Worm (Caenorhabditis elegans) whole organism, late embryonic: ENCODE results near the gene T24H7.9.

Source experiments
- C08G9.2 ChIP-seq: sonication (generic microtip); optimal IDR thresholded peaks from 2 replicates; lab custom pipeline; 2016; ENCODE audit warnings: mild to moderate bottlenecking, missing genetic modification characterization, moderate library complexity, missing compliant biosample characterization
- F13H6.1 ChIP-seq: sonication (generic microtip); optimal IDR thresholded peaks from 2 replicates; lab custom pipeline; 2016; ENCODE audit warnings: missing genetic modification characterization, missing compliant biosample characterization
- K02D7.2 ChIP-seq: sonication (generic microtip); optimal IDR thresholded peaks from 2 replicates; lab custom pipeline; 2017; ENCODE audit warnings: mild to moderate bottlenecking, missing genetic modification characterization, missing compliant biosample characterization
- K09A11.1 ChIP-seq: sonication (generic microtip); optimal IDR thresholded peaks from 2 replicates; lab custom pipeline; 2017; ENCODE audit warnings: antibody characterized with exemption, mild to moderate bottlenecking, missing genetic modification characterization, missing compliant biosample characterization; ENCODE audit not compliant: insufficient read depth
- T23F11.4 ChIP-seq: fragments of 200-800 bp; sonication (Bioruptor generic); optimal IDR thresholded peaks from 2 replicates; lab custom pipeline; 2018; ENCODE audit warnings: mild to moderate bottlenecking, missing genetic modification characterization, missing compliant biosample characterization
- ama-1 ChIP-seq: fragments of 150-350 bp; optimal IDR thresholded peaks from 2 replicates; lab custom pipeline; 2014
- ceh-14 ChIP-seq: sonication (generic microtip); optimal IDR thresholded peaks from 2 replicates; lab custom pipeline; 2016; ENCODE audit warnings: missing genotype, missing genetic modification characterization, missing compliant biosample characterization
- ceh-18 ChIP-seq: sonication (generic microtip); optimal IDR thresholded peaks from 2 replicates; lab custom pipeline; 2016; ENCODE audit warnings: missing genetic modification characterization, missing compliant biosample characterization
- ceh-22 ChIP-seq: sonication (generic microtip); optimal IDR thresholded peaks from 2 replicates; lab custom pipeline; 2017; ENCODE audit warnings: missing biosample characterization, missing genetic modification characterization
- ceh-30 ChIP-seq: fragments of 150-350 bp; optimal IDR thresholded peaks from 2 replicates; lab custom pipeline; 2014; ENCODE audit warnings: missing biosample characterization, missing genetic modification characterization
- ceh-31 ChIP-seq: sonication (generic microtip); optimal IDR thresholded peaks from 2 replicates; lab custom pipeline; 2016; ENCODE audit warnings: missing genetic modification characterization, missing compliant biosample characterization
- ceh-34 ChIP-seq: sonication (generic microtip); optimal IDR thresholded peaks from 2 replicates; lab custom pipeline; 2016; ENCODE audit warnings: mild to moderate bottlenecking, missing genetic modification characterization, missing compliant biosample characterization
- ceh-6 ChIP-seq: fragments of 200-800 bp; sonication (Bioruptor generic); optimal IDR thresholded peaks from 2 replicates; lab custom pipeline; 2018; ENCODE audit warnings: mild to moderate bottlenecking, missing genetic modification characterization, missing compliant biosample characterization
- ceh-9 ChIP-seq: sonication (generic microtip); optimal IDR thresholded peaks from 2 replicates; lab custom pipeline; 2016; ENCODE audit warnings: mild to moderate bottlenecking, missing genetic modification characterization, inconsistent platforms, missing compliant biosample characterization
- che-1 ChIP-seq: sonication (generic microtip); optimal IDR thresholded peaks from 2 replicates; lab custom pipeline; 2016; ENCODE audit warnings: mild to moderate bottlenecking, missing genetic modification characterization, missing compliant biosample characterization
- dmd-4 ChIP-seq: sonication (generic microtip); optimal IDR thresholded peaks from 2 replicates; lab custom pipeline; 2016; ENCODE audit warnings: borderline replicate concordance, missing genetic modification characterization, missing compliant biosample characterization
- dve-1 ChIP-seq: sonication (generic microtip); optimal IDR thresholded peaks from 2 replicates; lab custom pipeline; 2017; ENCODE audit warnings: antibody characterized with exemption, mild to moderate bottlenecking, missing genetic modification characterization, missing compliant biosample characterization
- elt-2 ChIP-seq: sonication (generic microtip); optimal IDR thresholded peaks from 2 replicates; lab custom pipeline; 2016; ENCODE audit warnings: missing genetic modification reagents, missing genetic modification characterization, missing compliant biosample characterization
- ets-4 ChIP-seq: sonication (generic microtip); optimal IDR thresholded peaks from 2 replicates; lab custom pipeline; 2016; ENCODE audit warnings: missing genetic modification characterization, missing compliant biosample characterization
- fax-1 ChIP-seq: sonication (generic microtip); optimal IDR thresholded peaks from 2 replicates; lab custom pipeline; 2016; ENCODE audit warnings: missing genotype, missing genetic modification characterization, missing compliant biosample characterization
- fkh-6 ChIP-seq: sonication (generic microtip); optimal IDR thresholded peaks from 2 replicates; lab custom pipeline; 2016; ENCODE audit warnings: missing genetic modification characterization, missing compliant biosample characterization
- gmeb-2 ChIP-seq: sonication (generic microtip); optimal IDR thresholded peaks from 2 replicates; lab custom pipeline; 2016; ENCODE audit warnings: missing genetic modification characterization, inconsistent platforms, missing compliant biosample characterization
- hlh-13 ChIP-seq: fragments of 200-800 bp; sonication (Bioruptor generic); optimal IDR thresholded peaks from 2 replicates; lab custom pipeline; 2018; ENCODE audit warnings: mild to moderate bottlenecking, missing genetic modification characterization, missing compliant biosample characterization
- hlh-15 ChIP-seq: sonication (generic microtip); optimal IDR thresholded peaks from 2 replicates; lab custom pipeline; 2016; ENCODE audit warnings: missing genetic modification characterization, missing compliant biosample characterization
- hlh-30 ChIP-seq: sonication (generic microtip); optimal IDR thresholded peaks from 2 replicates; lab custom pipeline; 2017; ENCODE audit warnings: antibody characterized with exemption, missing genetic modification characterization, missing compliant biosample characterization; ENCODE audit not compliant: insufficient read depth
- hlh-8 ChIP-seq: sonication (generic microtip); optimal IDR thresholded peaks from 2 replicates; lab custom pipeline; 2016; ENCODE audit warnings: missing genotype, missing genetic modification characterization, missing compliant biosample characterization
- lin-11 ChIP-seq: fragments of 200-800 bp; sonication (Bioruptor generic); optimal IDR thresholded peaks from 2 replicates; lab custom pipeline; 2018; ENCODE audit warnings: mild to moderate bottlenecking, missing genetic modification characterization, missing compliant biosample characterization
- nfya-1 ChIP-seq: sonication (generic microtip); optimal IDR thresholded peaks from 2 replicates; lab custom pipeline; 2017; ENCODE audit warnings: missing genetic modification characterization, mild to moderate bottlenecking, missing compliant biosample characterization, antibody characterized with exemption, moderate library complexity
- npax-4 ChIP-seq: sonication (generic microtip); optimal IDR thresholded peaks from 2 replicates; lab custom pipeline; 2016; ENCODE audit warnings: missing genetic modification characterization, missing compliant biosample characterization
- pag-3 ChIP-seq: sonication (generic microtip); optimal IDR thresholded peaks from 2 replicates; lab custom pipeline; 2016; ENCODE audit warnings: missing compliant biosample characterization, missing genetic modification characterization, borderline replicate concordance
- pha-2 ChIP-seq: sonication (generic microtip); optimal IDR thresholded peaks from 2 replicates; lab custom pipeline; 2017; ENCODE audit warnings: mild to moderate bottlenecking, missing genetic modification characterization, missing compliant biosample characterization
- pha-4 ChIP-seq: fragments of 150-350 bp; optimal IDR thresholded peaks from 2 replicates; lab custom pipeline; 2018; ENCODE audit warnings: missing biosample characterization, missing genetic modification reagents, missing genetic modification characterization
- pros-1 ChIP-seq: fragments of 150-350 bp; optimal IDR thresholded peaks from 2 replicates; lab custom pipeline; 2014; ENCODE audit warnings: missing biosample characterization, missing genetic modification reagents, missing genetic modification characterization
- ref-2 ChIP-seq: sonication (generic microtip); optimal IDR thresholded peaks from 2 replicates; lab custom pipeline; 2016; ENCODE audit warnings: missing genetic modification characterization, missing compliant biosample characterization
- rnt-1 ChIP-seq: sonication (generic microtip); optimal IDR thresholded peaks from 2 replicates; lab custom pipeline; 2016; ENCODE audit warnings: missing genetic modification characterization, missing compliant biosample characterization
- sdc-2 ChIP-seq: sonication (generic microtip); optimal IDR thresholded peaks from 2 replicates; lab custom pipeline; 2016; ENCODE audit warnings: missing genotype, missing genetic modification characterization, missing compliant biosample characterization
- sox-2 ChIP-seq: fragments of 200-800 bp; sonication (Bioruptor generic); IDR thresholded peaks from 2 replicates; pipeline ENCODE4 v1.3.6; 2022; ENCODE audit warnings: missing genetic modification reagents, missing genetic modification characterization, missing compliant biosample characterization
- syd-9 ChIP-seq: sonication (generic microtip); optimal IDR thresholded peaks from 2 replicates; lab custom pipeline; 2016; ENCODE audit warnings: mild to moderate bottlenecking, missing genetic modification characterization, moderate library complexity, missing compliant biosample characterization
- tbx-2 ChIP-seq: sonication (generic microtip); optimal IDR thresholded peaks from 2 replicates; lab custom pipeline; 2016; ENCODE audit warnings: missing genetic modification characterization, missing compliant biosample characterization
- unc-3 ChIP-seq, 2 experiments: fragments of 200-800 bp in 1 of 2; sonication (Bioruptor generic) in 1 of 2; sonication (generic microtip) in 1 of 2; conservative IDR thresholded peaks in 1 of 2; optimal IDR thresholded peaks in 1 of 2; 2 replicates each; pipeline versions ENCODE4 v1.3.6 to Lab custom; 2016 to 2022; ENCODE audit warnings: missing compliant biosample characterization in 2 of 2, missing genetic modification characterization in 2 of 2, missing genetic modification reagents in 1 of 2
- unc-42 ChIP-seq: sonication (generic microtip); optimal IDR thresholded peaks from 2 replicates; lab custom pipeline; 2016; ENCODE audit warnings: missing genotype, missing genetic modification characterization, missing compliant biosample characterization
- ztf-16 ChIP-seq: sonication (generic microtip); optimal IDR thresholded peaks from 2 replicates; lab custom pipeline; 2017; ENCODE audit warnings: missing genetic modification characterization, missing compliant biosample characterization

The T24H7.9 gene

ce11 chrII:6256024-6256423 lies 20.7 kb upstream of the T24H7.9 start, which contains the start of gene F13H8.5:
Gene F13H8.5 (minus strand): TSS chrII:6256124.
- no peak for TF ChIP-seq K09A11.1
- no peak for TF ChIP-seq lin-11 (tag; lab: Kevin White, UChicago)
- TF ChIP-seq ceh-30 (tag; lab: Kevin White, UChicago), result no peak
- TF ChIP-seq ztf-16, result no peak
- no peak for TF ChIP-seq hlh-30 (tag; lab: Kevin White, UChicago)
- no peak for TF ChIP-seq hlh-13 (GFP tag; lab: Kevin White, UChicago)
- no peak for TF ChIP-seq ceh-34 (tag; lab: Kevin White, UChicago)

- no peak for TF ChIP-seq gmeb-2 (tag; lab: Kevin White, UChicago)
- no peak for TF ChIP-seq unc-3 (GFP tag; conservative IDR thresholded peaks at IDR 0.05; lab: Robert Waterston, UW)
- TF ChIP-seq unc-3 (tag; optimal IDR thresholded peaks at IDR 0.05; lab: Kevin White, UChicago), result no peak
- TF ChIP-seq pha-4 (tag; lab: Kevin White, UChicago), result no peak
- TF ChIP-seq ref-2 (tag; lab: Kevin White, UChicago), result no peak
- TF ChIP-seq pag-3, result no peak
- TF ChIP-seq syd-9 (tag; lab: Kevin White, UChicago), result no peak
- TF ChIP-seq, all 69 proteins: peak for 0
Observed at ce11 chrII:6252707-6253106, 17.4 kb upstream of the T24H7.9 start.

ce11 chrII:6250782-6251461 lies 15.6 kb upstream of the T24H7.9 start, which contains the start of gene phb-2:
Gene phb-2 (plus strand): TSS chrII:6251411.
- TF ChIP-seq sdc-2 (tag; lab: Kevin White, UChicago) (no peak), dmd-4 (tag; lab: Kevin White, UChicago) (no peak), F13H6.1 (tag; lab: Kevin White, UChicago) (no peak), ceh-31 (tag; lab: Kevin White, UChicago) (peak; percentile 38), ama-1 (peak; percentile 71), nfya-1 (tag; lab: Kevin White, UChicago) (peak; percentile 80), rnt-1 (peak; percentile 9), fkh-6 (tag; lab: Kevin White, UChicago) (no peak), ets-4 (peak; percentile 30), K02D7.2 (tag; lab: Kevin White, UChicago) (no peak), ceh-18 (tag; lab: Kevin White, UChicago) (peak; percentile 48), K09A11.1 (peak; percentile 9), ceh-30 (tag; lab: Kevin White, UChicago) (no peak), ceh-34 (tag; lab: Kevin White, UChicago) (peak; percentile 36), elt-2 (tag; lab: Kevin White, UChicago) (peak; percentile 63), unc-42 (peak; percentile 14), pros-1 (tag; lab: Kevin White, UChicago) (peak; percentile 33), ztf-16 (no peak), hlh-13 (GFP tag; lab: Kevin White, UChicago) (no peak), tbx-2 (tag; lab: Kevin White, UChicago) (peak; percentile 31), dve-1 (peak; percentile 68), lin-11 (tag; lab: Kevin White, UChicago) (no peak), ceh-14 (no peak), hlh-15 (tag; lab: Kevin White, UChicago) (no peak), ceh-22 (tag; lab: Kevin White, UChicago) (no peak), hlh-30 (tag; lab: Kevin White, UChicago) (peak; percentile 54), syd-9 (tag; lab: Kevin White, UChicago) (no peak), ref-2 (tag; lab: Kevin White, UChicago) (peak; percentile 23)

- TF ChIP-seq che-1 (tag; lab: Kevin White, UChicago) (peak; percentile 85), ceh-18 (tag; lab: Kevin White, UChicago) (peak; percentile 70), ref-2 (tag; lab: Kevin White, UChicago) (peak; percentile 59), C08G9.2 (peak; percentile 49), unc-3 (GFP tag; conservative IDR thresholded peaks at IDR 0.05; lab: Robert Waterston, UW) (peak; percentile 73; the same call in 1 of the 2 replicates), unc-3 (tag; optimal IDR thresholded peaks at IDR 0.05; lab: Kevin White, UChicago) (peak; percentile 50), ceh-9 (peak; percentile 38), K02D7.2 (tag; lab: Kevin White, UChicago) (peak; percentile 70), pha-2 (tag; lab: Kevin White, UChicago) (peak; percentile 52), nfya-1 (tag; lab: Kevin White, UChicago) (no peak), T23F11.4 (GFP tag; lab: Kevin White, UChicago) (peak; percentile 78), sox-2 (peak; percentile 71), fax-1 (tag; lab: Kevin White, UChicago) (peak; percentile 71), fkh-6 (tag; lab: Kevin White, UChicago) (peak; percentile 87), elt-2 (tag; lab: Kevin White, UChicago) (peak; percentile 76), unc-42 (peak; percentile 8), pros-1 (tag; lab: Kevin White, UChicago) (no peak), npax-4 (tag; lab: Kevin White, UChicago) (peak; percentile 61), hlh-8 (tag; lab: Kevin White, UChicago) (no peak), dmd-4 (tag; lab: Kevin White, UChicago) (peak; percentile 59), ceh-6 (GFP tag; lab: Kevin White, UChicago) (peak; percentile 81)
Observed at ce11 chrII:6248503-6248902, 13.2 kb upstream of the T24H7.9 start.
